Fruit fly (Drosophila melanogaster) whole organism, embryonic: ENCODE measurements around the gene Bicra.
A peak's percentile ranks its signal among the peaks of the same experiment; 100 is the strongest.

Experiments used
- Awh ChIP-seq: fragments of 200-800 bp; sonication (Bioruptor generic); IDR thresholded peaks from 2 replicates; pipeline ENCODE4, ENCODE4 v1.3.6; 2022; ENCODE audit warnings: missing biosample characterization, missing genetic modification characterization
- B-H1 ChIP-seq: fragments of 200-800 bp; sonication (Bioruptor generic); IDR thresholded peaks from 3 replicates; pipeline ENCODE4 v1.3.6; 2022; ENCODE audit warnings: missing biosample characterization, missing genetic modification characterization
- BEAF-32 ChIP-seq: fragments of 200-800 bp; sonication (Bioruptor generic); optimal IDR thresholded peaks from 3 replicates; lab custom pipeline; 2017; ENCODE audit warnings: missing biosample characterization, missing genetic modification characterization, mild to moderate bottlenecking, moderate library complexity, missing genetic modification reagents
- CG10209 ChIP-seq: fragments of 200-800 bp; sonication (Bioruptor generic); optimal IDR thresholded peaks from 3 replicates; lab custom pipeline; 2017; ENCODE audit warnings: missing biosample characterization, mild to moderate bottlenecking, missing genetic modification characterization, missing genetic modification reagents
- CG1024 ChIP-seq: fragments of 200-800 bp; sonication (Bioruptor generic); IDR thresholded peaks from 2 replicates; pipeline ENCODE4 v1.3.6; 2022; ENCODE audit warnings: missing biosample characterization, missing genetic modification characterization
- CG10543 ChIP-seq: fragments of 200-800 bp; sonication (Bioruptor generic); optimal IDR thresholded peaks from 3 replicates; lab custom pipeline; 2017; ENCODE audit warnings: missing biosample characterization, mild to moderate bottlenecking, missing genetic modification characterization, moderate library complexity
- CG15011 ChIP-seq: fragments of 200-800 bp; sonication (Bioruptor generic); optimal IDR thresholded peaks from 3 replicates; lab custom pipeline; 2018; ENCODE audit warnings: missing biosample characterization, mild to moderate bottlenecking, missing genetic modification characterization
- CG15514 ChIP-seq: fragments of 200-800 bp; sonication (Bioruptor generic); optimal IDR thresholded peaks from 3 replicates; lab custom pipeline; 2017; ENCODE audit warnings: missing biosample characterization, missing genetic modification characterization, mild to moderate bottlenecking, moderate library complexity, missing genetic modification reagents
- CG17612 ChIP-seq: fragments of 200-800 bp; sonication (Bioruptor generic); IDR thresholded peaks from 2 replicates; pipeline ENCODE4 v1.3.6; 2022; ENCODE audit warnings: missing biosample characterization, missing genetic modification characterization
- CG2199 ChIP-seq: fragments of 200-800 bp; sonication (Bioruptor generic); IDR thresholded peaks from 3 replicates; pipeline ENCODE4 v1.3.6; 2022; ENCODE audit warnings: missing biosample characterization, missing genetic modification characterization
- CG2889 ChIP-seq: fragments of 200-800 bp; sonication (Bioruptor generic); IDR thresholded peaks from 3 replicates; pipeline ENCODE4 v1.3.6; 2022; ENCODE audit warnings: missing biosample characterization, missing genetic modification characterization
- CG3995 ChIP-seq: fragments of 200-800 bp; sonication (Bioruptor generic); optimal IDR thresholded peaks from 3 replicates; lab custom pipeline; 2016; ENCODE audit warnings: missing biosample characterization, missing genetic modification characterization
- CG4707 ChIP-seq: fragments of 200-800 bp; sonication (Bioruptor generic); optimal IDR thresholded peaks from 2 replicates; lab custom pipeline; 2018; ENCODE audit warnings: missing biosample characterization, mild to moderate bottlenecking, missing genetic modification characterization, moderate library complexity
- CG6175 ChIP-seq: fragments of 200-800 bp; sonication (Bioruptor generic); IDR thresholded peaks from 3 replicates; pipeline ENCODE4 v1.3.6; 2022; ENCODE audit warnings: missing biosample characterization, missing genetic modification characterization
- CG7928 ChIP-seq: fragments of 200-800 bp; sonication (Bioruptor generic); optimal IDR thresholded peaks from 2 replicates; lab custom pipeline; 2017; ENCODE audit warnings: missing biosample characterization, mild to moderate bottlenecking, missing genetic modification characterization
- CG7963 ChIP-seq: fragments of 200-800 bp; sonication (Bioruptor generic); IDR thresholded peaks from 3 replicates; pipeline ENCODE4 v1.3.6; 2022; ENCODE audit warnings: missing biosample characterization, missing genetic modification characterization; ENCODE audit not compliant: partially characterized antibody
- Chrac-16 ChIP-seq: fragments of 200-800 bp; sonication (Bioruptor generic); optimal IDR thresholded peaks from 3 replicates; lab custom pipeline; 2016; ENCODE audit warnings: missing biosample characterization, missing genetic modification characterization
- CrebB ChIP-seq: fragments of 200-800 bp; sonication (Bioruptor generic); optimal IDR thresholded peaks from 3 replicates; lab custom pipeline; 2018; ENCODE audit warnings: missing biosample characterization, mild to moderate bottlenecking, missing genetic modification characterization
- Dbx ChIP-seq: fragments of 200-800 bp; sonication (Bioruptor generic); IDR thresholded peaks from 3 replicates; pipeline ENCODE4 v1.3.6; 2022; ENCODE audit warnings: missing biosample characterization, missing genetic modification characterization
- Dp ChIP-seq: fragments of 200-800 bp; sonication (Bioruptor generic); optimal IDR thresholded peaks from 2 replicates; lab custom pipeline; 2018; ENCODE audit warnings: missing biosample characterization, mild to moderate bottlenecking, missing genetic modification characterization, moderate library complexity
- E2f1 ChIP-seq: fragments of 200-800 bp; sonication (Bioruptor generic); IDR thresholded peaks from 2 replicates; pipeline ENCODE4 v1.3.6; 2022; ENCODE audit warnings: missing biosample characterization, missing genetic modification characterization
- GATAe ChIP-seq: fragments of 200-800 bp; sonication (Bioruptor generic); conservative IDR thresholded peaks from 2 replicates; pipeline ENCODE4 v1.3.6; 2022; ENCODE audit warnings: missing biosample characterization, missing genetic modification characterization
- H15 ChIP-seq: fragments of 200-800 bp; sonication (Bioruptor generic); IDR thresholded peaks from 3 replicates; pipeline ENCODE4 v1.3.6; 2022; ENCODE audit warnings: missing biosample characterization, missing genetic modification characterization
- Hr3 ChIP-seq: fragments of 200-800 bp; sonication (Bioruptor generic); optimal IDR thresholded peaks from 3 replicates; lab custom pipeline; 2016; ENCODE audit warnings: missing biosample characterization, missing genetic modification characterization
- Hr51 ChIP-seq, 2 experiments: fragments of 200-800 bp; sonication (Bioruptor generic); optimal IDR thresholded peaks; 2 replicates in 1 of 2; 3 replicates in 1 of 2; lab custom pipeline; 2016 to 2018; ENCODE audit warnings: missing biosample characterization in 2 of 2, missing genetic modification characterization in 2 of 2, mild to moderate bottlenecking in 1 of 2, moderate library complexity in 1 of 2
- Neu2 ChIP-seq: fragments of 200-800 bp; sonication (Bioruptor generic); optimal IDR thresholded peaks from 3 replicates; lab custom pipeline; 2016; ENCODE audit warnings: missing biosample characterization, missing genetic modification characterization, borderline replicate concordance
- Nf-YC ChIP-seq: fragments of 200-800 bp; optimal IDR thresholded peaks from 3 replicates; lab custom pipeline; 2019; ENCODE audit warnings: missing biosample characterization, mild to moderate bottlenecking, missing genetic modification characterization, moderate library complexity
- Optix ChIP-seq: fragments of 200-800 bp; sonication (Bioruptor generic); IDR thresholded peaks from 3 replicates; pipeline ENCODE4 v1.3.6; 2022; ENCODE audit warnings: missing biosample characterization, missing genetic modification characterization
- Xrp1 ChIP-seq: fragments of 200-800 bp; sonication (Bioruptor generic); IDR thresholded peaks from 2 replicates; pipeline ENCODE4 v1.3.6; 2022; ENCODE audit warnings: missing biosample characterization, missing genetic modification characterization
- ab ChIP-seq: fragments of 200-800 bp; sonication (Bioruptor generic); optimal IDR thresholded peaks from 2 replicates; lab custom pipeline; 2016; ENCODE audit warnings: missing biosample characterization, missing genetic modification characterization
- abd-A ChIP-seq: fragments of 200-800 bp; sonication (Bioruptor generic); optimal IDR thresholded peaks from 3 replicates; lab custom pipeline; 2019; ENCODE audit warnings: missing biosample characterization, mild to moderate bottlenecking, missing genetic modification characterization, moderate library complexity
- aop ChIP-seq: fragments of 200-800 bp; sonication (Bioruptor generic); IDR thresholded peaks from 2 replicates; pipeline ENCODE4 v1.3.6; 2022; ENCODE audit warnings: missing biosample characterization, missing genetic modification characterization
- ara ChIP-seq: fragments of 200-800 bp; sonication (Bioruptor generic); IDR thresholded peaks from 2 replicates; pipeline ENCODE4 v1.3.6; 2022; ENCODE audit warnings: missing biosample characterization, missing genetic modification characterization
- br ChIP-seq: fragments of >200 bp; optimal IDR thresholded peaks from 2 replicates; lab custom pipeline; 2017
- fd96Cb ChIP-seq: fragments of 200-800 bp; sonication (Bioruptor generic); optimal IDR thresholded peaks from 2 replicates; lab custom pipeline; 2018; ENCODE audit warnings: missing biosample characterization, mild to moderate bottlenecking, missing genetic modification characterization, moderate library complexity
- gsb-n ChIP-seq: fragments of 200-800 bp; sonication (Bioruptor generic); optimal IDR thresholded peaks from 3 replicates; lab custom pipeline; 2018; ENCODE audit warnings: missing biosample characterization, mild to moderate bottlenecking, missing genetic modification characterization
- hb ChIP-seq: fragments of 200-800 bp; sonication (Bioruptor generic); IDR thresholded peaks from 3 replicates; pipeline ENCODE4 v1.3.6; 2022; ENCODE audit warnings: missing biosample characterization, missing genetic modification characterization; ENCODE audit not compliant: partially characterized antibody
- jigr1 ChIP-seq: fragments of 200-800 bp; sonication (Bioruptor generic); IDR thresholded peaks from 3 replicates; pipeline ENCODE4 v1.3.6; 2022; ENCODE audit warnings: missing biosample characterization, missing genetic modification characterization
- mld ChIP-seq: fragments of 200-800 bp; sonication (Bioruptor generic); IDR thresholded peaks from 3 replicates; pipeline ENCODE4 v1.3.6; 2022; ENCODE audit warnings: missing biosample characterization, missing genetic modification characterization; ENCODE audit not compliant: partially characterized antibody
- nom ChIP-seq: fragments of 200-800 bp; sonication (Bioruptor generic); optimal IDR thresholded peaks from 2 replicates; lab custom pipeline; 2017; ENCODE audit warnings: missing biosample characterization, missing genetic modification characterization, mild to moderate bottlenecking, moderate library complexity, missing genetic modification reagents
- onecut ChIP-seq: fragments of 200-800 bp; sonication (Bioruptor generic); IDR thresholded peaks from 2 replicates; pipeline ENCODE4 v1.3.6; 2022; ENCODE audit warnings: missing biosample characterization, missing genetic modification characterization
- pnt ChIP-seq: fragments of 200-800 bp; sonication (Bioruptor generic); optimal IDR thresholded peaks from 3 replicates; lab custom pipeline; 2016; ENCODE audit warnings: missing biosample characterization, missing genetic modification characterization
- sc ChIP-seq, 3 experiments: fragments of >200 bp in 2 of 3; fragments of 200-800 bp in 1 of 3; sonication (Bioruptor generic) in 1 of 3; optimal IDR thresholded peaks; 2 replicates in 2 of 3; 3 replicates in 1 of 3; lab custom pipeline; 2017; ENCODE audit warnings: mild to moderate bottlenecking in 1 of 3, missing biosample characterization in 1 of 3, missing genetic modification characterization in 1 of 3, missing genetic modification reagents in 1 of 3
- sim ChIP-seq: fragments of 200-800 bp; sonication (Bioruptor generic); IDR thresholded peaks from 2 replicates; pipeline ENCODE4 v1.3.6; 2022; ENCODE audit warnings: missing biosample characterization, missing genetic modification characterization
- sima ChIP-seq: fragments of 200-800 bp; sonication (Bioruptor generic); optimal IDR thresholded peaks from 2 replicates; lab custom pipeline; 2016; ENCODE audit warnings: missing biosample characterization, missing genetic modification characterization
- slp2 ChIP-seq: fragments of 200-800 bp; sonication (Bioruptor generic); optimal IDR thresholded peaks from 2 replicates; lab custom pipeline; 2016; ENCODE audit warnings: missing biosample characterization, missing genetic modification characterization
- tll ChIP-seq, 2 experiments: fragments of 200-800 bp in 1 of 2; fragments of >200 bp in 1 of 2; sonication (Bioruptor generic) in 1 of 2; optimal IDR thresholded peaks; 2 replicates each; lab custom pipeline; 2017 to 2019; ENCODE audit warnings: missing biosample characterization in 2 of 2, missing genetic modification characterization in 2 of 2, mild to moderate bottlenecking in 1 of 2, moderate library complexity in 1 of 2
- twi ChIP-seq: fragments of 200-800 bp; optimal IDR thresholded peaks from 2 replicates; lab custom pipeline; 2019; ENCODE audit warnings: missing biosample characterization, mild to moderate bottlenecking, missing genetic modification characterization, moderate library complexity
- z ChIP-seq: fragments of 200-800 bp; sonication (Bioruptor generic); IDR thresholded peaks from 3 replicates; pipeline ENCODE4 v1.3.6; 2022; ENCODE audit warnings: missing biosample characterization, missing genetic modification characterization
- zen ChIP-seq: fragments of 200-800 bp; sonication (Bioruptor generic); optimal IDR thresholded peaks from 3 replicates; lab custom pipeline; 2018; ENCODE audit warnings: missing biosample characterization, mild to moderate bottlenecking, missing genetic modification characterization, moderate library complexity

Bicra gene

dm6 chr3R:29151621-29152092, 88.8 kb downstream of the Bicra start, which contains the start of gene eIF2D (continued):
- TF ChIP-seq Hr3 (GFP tag; lab: Kevin White, UChicago) = peak; percentile 27
- peak; percentile 40; the same call in 1 of the 3 replicates for TF ChIP-seq CG2199 (GFP tag; lab: Robert Waterston, UW)
- peak; percentile 25; the same call in 1 of the 3 replicates for TF ChIP-seq B-H1 (GFP tag; lab: Robert Waterston, UW)
- TF ChIP-seq GATAe (GFP tag; lab: Robert Waterston, UW) = no peak
- no peak for TF ChIP-seq mld (GFP tag; lab: Robert Waterston, UW)
- TF ChIP-seq abd-A (tag; lab: Kevin White, UChicago) = no peak
- no peak for TF ChIP-seq jigr1
- peak; percentile 20 for TF ChIP-seq nom (GFP tag; lab: Kevin White, UChicago)
- TF ChIP-seq Nf-YC (tag; lab: Kevin White, UChicago) = peak; percentile 50
- TF ChIP-seq E2f1 = no peak
- peak; percentile 75 for TF ChIP-seq Xrp1 (GFP tag; lab: Robert Waterston, UW)
- TF ChIP-seq fd96Cb (tag; lab: Kevin White, UChicago) = peak; percentile 40
- peak; percentile 56 for TF ChIP-seq zen (tag; lab: Kevin White, UChicago)
- peak; percentile 1 for TF ChIP-seq Dp (GFP tag; lab: Kevin White, UChicago)
- peak; percentile 40 for TF ChIP-seq CrebB (tag; lab: Kevin White, UChicago)
- peak; percentile 36 for TF ChIP-seq CG10543 (GFP tag; lab: Kevin White, UChicago)
- no peak for TF ChIP-seq gsb-n (tag; lab: Kevin White, UChicago)
- peak; percentile 70; the same call in 1 of the 2 replicates for TF ChIP-seq ara (GFP tag; lab: Robert Waterston, UW)
- TF ChIP-seq CG15011 = no peak
- peak; percentile 55 for TF ChIP-seq twi (tag; lab: Kevin White, UChicago)
- TF ChIP-seq CG4707 = no peak
- TF ChIP-seq CG7928 = no peak
- no peak for TF ChIP-seq CG1024 (GFP tag; lab: Robert Waterston, UW)
- peak; percentile 23 for TF ChIP-seq CG10209
- no peak for TF ChIP-seq CG3995 (GFP tag; lab: Kevin White, UChicago)
- TF ChIP-seq Dbx (GFP tag; lab: Robert Waterston, UW) = no peak; the same call in 2 of the 3 replicates
- TF ChIP-seq br (lab: Kevin White, UChicago) = no peak
- TF ChIP-seq CG17612 = no peak
- TF ChIP-seq CG15514 (GFP tag; lab: Kevin White, UChicago) = peak; percentile 77
- no peak for TF ChIP-seq ab (GFP tag; lab: Kevin White, UChicago)
- TF ChIP-seq z (GFP tag; lab: Robert Waterston, UW) = no peak
- peak; percentile 44 for TF ChIP-seq onecut
- no peak for TF ChIP-seq pnt (GFP tag; lab: Kevin White, UChicago)
- TF ChIP-seq aop (GFP tag; lab: Robert Waterston, UW) = no peak
- TF ChIP-seq CG6175 (GFP tag; lab: Robert Waterston, UW) = no peak
- TF ChIP-seq H15 (GFP tag; lab: Robert Waterston, UW) = no peak
- TF ChIP-seq BEAF-32 = peak; percentile 34
- peak; percentile 47; the same call in 1 of the 2 replicates for TF ChIP-seq Awh (GFP tag; lab: Robert Waterston, UW)
- TF ChIP-seq Optix (GFP tag; lab: Robert Waterston, UW) = no peak
- TF ChIP-seq CG2889 = no peak
- no peak for TF ChIP-seq sc (optimal IDR thresholded peaks at IDR 0.05; lab: Kevin White, UChicago)
- TF ChIP-seq sc (GFP tag; optimal IDR thresholded peaks at IDR 0.05; lab: Kevin White, UChicago) = no peak
- peak; percentile 58 for TF ChIP-seq slp2 (GFP tag; lab: Kevin White, UChicago)
- TF ChIP-seq sima (GFP tag; lab: Kevin White, UChicago) = no peak
- TF ChIP-seq tll (GFP tag; optimal IDR thresholded peaks at IDR 0.05; lab: Kevin White, UChicago) = no peak
- TF ChIP-seq Chrac-16 (GFP tag; lab: Kevin White, UChicago) = peak; percentile 50
- TF ChIP-seq sim (GFP tag; lab: Robert Waterston, UW) = no peak
- no peak for TF ChIP-seq CG7963 (GFP tag; lab: Robert Waterston, UW)
- no peak for TF ChIP-seq hb (GFP tag; lab: Robert Waterston, UW)
- peak in 1 of 2 experiments; percentile 67 for TF ChIP-seq Hr51 (GFP tag; optimal IDR thresholded peaks at IDR 0.05; lab: Kevin White, UChicago)
- no peak for TF ChIP-seq Neu2
